Worm (Caenorhabditis elegans): Measurements from ENCODE around the gene irld-49.

Gene irld-49

ce11 chrII:2943966-2944365 is at the start of gene irld-49, which contains the start of gene irld-50:
irld-49 (plus strand) TSS chrII:2944176.
irld-50 (minus strand) TSS chrII:2944066.
- no peak for TF ChIP-seq snpc-4 (tag; optimal IDR thresholded peaks at IDR 0.05)
- no peak for TF ChIP-seq Y55F3AM.14 (GFP tag; optimal IDR thresholded peaks at IDR 0.05)
- TF ChIP-seq C34F6.9 (tag; optimal IDR thresholded peaks at IDR 0.05) = no peak
- TF ChIP-seq nhr-10 (tag; optimal IDR thresholded peaks at IDR 0.05) = no peak
- no peak for TF ChIP-seq blmp-1 (tag; optimal IDR thresholded peaks at IDR 0.05; ENCODE audit: insufficient read depth)
- no peak for TF ChIP-seq mab-5 (tag; optimal IDR thresholded peaks at IDR 0.05)
- TF ChIP-seq nhr-77 (tag; optimal IDR thresholded peaks at IDR 0.05) = no peak
- no peak for TF ChIP-seq zag-1 (tag; optimal IDR thresholded peaks at IDR 0.05)

ce11 chrII:2894295-2894694 is 49.7 kb upstream of the irld-49 start, which contains the start of gene sqv-2:
sqv-2 (minus strand) TSS chrII:2894395.
- TF ChIP-seq ZK546.5 (tag; optimal IDR thresholded peaks at IDR 0.05) = no peak
- no peak for TF ChIP-seq mbf-1 (tag; optimal IDR thresholded peaks at IDR 0.05)
- TF ChIP-seq ama-1 (optimal IDR thresholded peaks at IDR 0.05) = no peak
- no peak for TF ChIP-seq nhr-77 (tag; optimal IDR thresholded peaks at IDR 0.05)
- TF ChIP-seq unc-55 (GFP tag; optimal IDR thresholded peaks at IDR 0.05) = no peak
- no peak for TF ChIP-seq crh-2 (tag; optimal IDR thresholded peaks at IDR 0.05)
- TF ChIP-seq R02D3.7 (tag; optimal IDR thresholded peaks at IDR 0.05) = no peak
- TF ChIP-seq nhr-237 (tag; optimal IDR thresholded peaks at IDR 0.05) = no peak
- no peak for TF ChIP-seq lin-11 (tag; optimal IDR thresholded peaks at IDR 0.05)
- TF ChIP-seq snpc-4 (tag; optimal IDR thresholded peaks at IDR 0.05) = no peak

ce11 chrII:2900248-2900647 is 43.7 kb upstream of the irld-49 start, which contains the start of gene ubc-26:
ubc-26 (minus strand) TSS chrII:2900348.
- no peak for TF ChIP-seq nhr-21 (tag; optimal IDR thresholded peaks at IDR 0.05)

- TF ChIP-seq peb-1 (tag; optimal IDR thresholded peaks at IDR 0.05) (no peak), elt-1 (tag; optimal IDR thresholded peaks at IDR 0.05) (no peak), crh-2 (tag; optimal IDR thresholded peaks at IDR 0.05) (no peak), lsy-2 (tag; optimal IDR thresholded peaks at IDR 0.05) (no peak), nhr-11 (tag; optimal IDR thresholded peaks at IDR 0.05) (no peak), unc-55 (GFP tag; optimal IDR thresholded peaks at IDR 0.05) (no peak)
Measured at ce11 chrII:2901158-2901557, 42.8 kb upstream of the irld-49 start.

ce11 chrII:2903748-2904147 is 40.2 kb upstream of the irld-49 start:
- no peak for TF ChIP-seq zag-1 (tag; optimal IDR thresholded peaks at IDR 0.05)
- TF ChIP-seq nhr-21 (tag; optimal IDR thresholded peaks at IDR 0.05) = no peak

ce11 chrII:2913505-2913904 is 30.5 kb upstream of the irld-49 start, which contains the start of gene ubc-15:
ubc-15 (minus strand) TSS chrII:2913605.
- TF ChIP-seq mdl-1 (tag; optimal IDR thresholded peaks at IDR 0.05) (no peak), lin-39 (tag; optimal IDR thresholded peaks at IDR 0.05) (no peak), unc-62 (GFP tag; optimal IDR thresholded peaks at IDR 0.05) (no peak), unc-55 (GFP tag; optimal IDR thresholded peaks at IDR 0.05) (peak; percentile 5), nhr-237 (tag; optimal IDR thresholded peaks at IDR 0.05) (no peak)

ce11 chrII:2919074-2919857 is 24.7 kb upstream of the irld-49 start, which contains the start of the genes ncap-1 and Y110A2AR.1:
ncap-1 (minus strand) TSS chrII:2919314.
Y110A2AR.1 (plus strand) TSS chrII:2919710.
- TF ChIP-seq unc-55 (GFP tag; optimal IDR thresholded peaks at IDR 0.05) (peak; percentile 34), nhr-129 (tag; optimal IDR thresholded peaks at IDR 0.05) (no peak), C34F6.9 (tag; optimal IDR thresholded peaks at IDR 0.05) (peak; percentile 19), gmeb-1 (tag; optimal IDR thresholded peaks at IDR 0.05) (peak; percentile 27), aly-2 (tag; optimal IDR thresholded peaks at IDR 0.05) (no peak), lsy-2 (tag; optimal IDR thresholded peaks at IDR 0.05) (peak in 1 of 2 experiments; percentile 25), blmp-1 (tag; optimal IDR thresholded peaks at IDR 0.05; ENCODE audit: insufficient read depth) (no peak), unc-39 (tag; optimal IDR thresholded peaks at IDR 0.05) (no peak)
